Worm (Caenorhabditis elegans) whole organism, L2 larva: ENCODE measurements around the gene cebp-1.

Experiments used
- F13H6.1 ChIP-seq: sonication (generic microtip); optimal IDR thresholded peaks from 2 replicates; lab custom pipeline; 2016; ENCODE audit warnings: missing genetic modification characterization, missing compliant biosample characterization
- R02D3.7 ChIP-seq: fragments of 150-350 bp; optimal IDR thresholded peaks from 2 replicates; lab custom pipeline; 2014; ENCODE audit warnings: missing biosample characterization, missing genetic modification characterization
- Y55F3AM.14 ChIP-seq: fragments of 200-800 bp; sonication (Bioruptor generic); optimal IDR thresholded peaks from 2 replicates; lab custom pipeline; 2018; ENCODE audit warnings: mild to moderate bottlenecking, missing genetic modification characterization, missing compliant biosample characterization
- ZK546.5 ChIP-seq: sonication (generic microtip); optimal IDR thresholded peaks from 2 replicates; lab custom pipeline; 2017; ENCODE audit warnings: missing biosample characterization, missing genetic modification characterization
- blmp-1 ChIP-seq: sonication (generic microtip); optimal IDR thresholded peaks from 2 replicates; lab custom pipeline; 2017; ENCODE audit warnings: missing genetic modification characterization, mild to moderate bottlenecking, missing compliant biosample characterization, antibody characterized with exemption, moderate library complexity; ENCODE audit not compliant: insufficient read depth
- ceh-82 ChIP-seq: fragments of 150-350 bp; optimal IDR thresholded peaks from 2 replicates; lab custom pipeline; 2014; ENCODE audit warnings: missing biosample characterization, missing genetic modification characterization
- crh-2 ChIP-seq: sonication (generic microtip); optimal IDR thresholded peaks from 2 replicates; lab custom pipeline; 2017; ENCODE audit warnings: missing biosample characterization, missing genetic modification characterization
- dmd-4 ChIP-seq: sonication (generic microtip); optimal IDR thresholded peaks from 2 replicates; lab custom pipeline; 2017; ENCODE audit warnings: missing biosample characterization, missing genetic modification characterization
- egl-27 ChIP-seq: sonication (generic microtip); optimal IDR thresholded peaks from 3 replicates; lab custom pipeline; 2017; ENCODE audit warnings: missing biosample characterization, missing genetic modification reagents, missing genetic modification characterization
- elt-1 ChIP-seq: fragments of 150-350 bp; optimal IDR thresholded peaks from 2 replicates; lab custom pipeline; 2014; ENCODE audit warnings: missing biosample characterization, missing genetic modification characterization
- elt-3 ChIP-seq: sonication (generic microtip); optimal IDR thresholded peaks from 2 replicates; lab custom pipeline; 2017; ENCODE audit warnings: missing biosample characterization, missing genetic modification characterization
- fos-1 ChIP-seq: fragments of 150-350 bp; optimal IDR thresholded peaks from 2 replicates; lab custom pipeline; 2014; ENCODE audit warnings: missing biosample characterization, missing genetic modification characterization
- gmeb-1 ChIP-seq: fragments of 150-350 bp; optimal IDR thresholded peaks from 2 replicates; lab custom pipeline; 2014; ENCODE audit warnings: missing biosample characterization, missing genetic modification characterization
- lin-11 ChIP-seq: fragments of 150-350 bp; sonication (generic microtip); optimal IDR thresholded peaks from 2 replicates; lab custom pipeline; 2014; ENCODE audit warnings: missing biosample characterization, missing genetic modification characterization, inconsistent platforms, mixed read lengths
- lin-39 ChIP-seq: fragments of 150-350 bp; optimal IDR thresholded peaks from 2 replicates; lab custom pipeline; 2014; ENCODE audit warnings: missing biosample characterization, missing genetic modification reagents, missing genetic modification characterization
- lsy-2 ChIP-seq, 2 experiments: fragments of 150-350 bp in 1 of 2; sonication (generic microtip) in 1 of 2; optimal IDR thresholded peaks; 2 replicates each; lab custom pipeline; 2014 to 2017; ENCODE audit warnings: missing biosample characterization in 2 of 2, missing genetic modification characterization in 2 of 2
- mbf-1 ChIP-seq: sonication (generic microtip); optimal IDR thresholded peaks from 2 replicates; lab custom pipeline; 2017; ENCODE audit warnings: missing biosample characterization, missing genetic modification characterization
- mdl-1 ChIP-seq, 2 experiments: fragments of 150-350 bp in 1 of 2; sonication (generic microtip) in 1 of 2; optimal IDR thresholded peaks; 2 replicates each; lab custom pipeline; 2017; ENCODE audit warnings: missing biosample characterization in 2 of 2, missing genetic modification characterization in 2 of 2
- nhr-10 ChIP-seq: sonication (generic microtip); optimal IDR thresholded peaks from 2 replicates; lab custom pipeline; 2017; ENCODE audit warnings: missing biosample characterization, missing genetic modification characterization
- nhr-11 ChIP-seq: fragments of 150-350 bp; optimal IDR thresholded peaks from 2 replicates; lab custom pipeline; 2014; ENCODE audit warnings: missing biosample characterization, missing genetic modification characterization
- nhr-129 ChIP-seq: fragments of 150-350 bp; optimal IDR thresholded peaks from 2 replicates; lab custom pipeline; 2014; ENCODE audit warnings: missing biosample characterization, missing genetic modification characterization
- nhr-21 ChIP-seq: fragments of 150-350 bp; optimal IDR thresholded peaks from 2 replicates; lab custom pipeline; 2014; ENCODE audit warnings: missing biosample characterization, missing genetic modification characterization
- nhr-23 ChIP-seq: fragments of 150-350 bp; optimal IDR thresholded peaks from 2 replicates; lab custom pipeline; 2014; ENCODE audit warnings: missing biosample characterization, missing genetic modification reagents, missing genetic modification characterization
- nhr-237 ChIP-seq: fragments of 150-350 bp; optimal IDR thresholded peaks from 2 replicates; lab custom pipeline; 2014; ENCODE audit warnings: missing biosample characterization, missing genetic modification characterization
- nhr-25 ChIP-seq: fragments of 150-350 bp; sonication (generic microtip); optimal IDR thresholded peaks from 3 replicates; lab custom pipeline; 2014; ENCODE audit warnings: missing biosample characterization, missing genetic modification characterization
- nhr-77 ChIP-seq: fragments of 150-350 bp; optimal IDR thresholded peaks from 2 replicates; lab custom pipeline; 2014; ENCODE audit warnings: missing biosample characterization, missing genetic modification characterization
- sem-4 ChIP-seq: fragments of 150-350 bp; optimal IDR thresholded peaks from 2 replicates; lab custom pipeline; 2014; ENCODE audit warnings: missing biosample characterization, missing genetic modification reagents, missing genetic modification characterization
- skn-1 ChIP-seq: sonication (generic microtip); optimal IDR thresholded peaks from 2 replicates; lab custom pipeline; 2017; ENCODE audit warnings: missing biosample characterization, missing genetic modification characterization
- sma-3 ChIP-seq: sonication (generic microtip); optimal IDR thresholded peaks from 2 replicates; lab custom pipeline; 2016; ENCODE audit warnings: missing genetic modification reagents, missing genetic modification characterization, missing compliant biosample characterization
- sma-9 ChIP-seq, 2 experiments: fragments of 150-350 bp in 1 of 2; sonication (generic microtip) in 1 of 2; optimal IDR thresholded peaks; 2 replicates each; lab custom pipeline; 2014 to 2016; ENCODE audit warnings: missing genetic modification characterization in 2 of 2, mild to moderate bottlenecking in 1 of 2, missing biosample characterization in 1 of 2, missing compliant biosample characterization in 1 of 2, missing genetic modification reagents in 1 of 2, moderate library complexity in 1 of 2
- unc-39 ChIP-seq: fragments of 150-350 bp; optimal IDR thresholded peaks from 2 replicates; lab custom pipeline; 2014; ENCODE audit warnings: missing biosample characterization, missing genetic modification characterization
- unc-55 ChIP-seq: fragments of 150-350 bp; sonication (generic microtip); optimal IDR thresholded peaks from 3 replicates; lab custom pipeline; 2014; ENCODE audit warnings: missing biosample characterization, missing genetic modification reagents, missing genetic modification characterization
- unc-62 ChIP-seq: fragments of 150-350 bp; optimal IDR thresholded peaks from 2 replicates; lab custom pipeline; 2014; ENCODE audit warnings: missing biosample characterization, missing genetic modification reagents, missing genetic modification characterization
- zag-1 ChIP-seq: fragments of 150-350 bp; optimal IDR thresholded peaks from 2 replicates; lab custom pipeline; 2014; ENCODE audit warnings: missing biosample characterization, missing genetic modification characterization
- ztf-1 ChIP-seq: fragments of 200-800 bp; sonication (Bioruptor generic); conservative IDR thresholded peaks from 2 replicates; pipeline ENCODE4 v1.3.6; 2022; ENCODE audit warnings: missing genetic modification characterization, missing compliant biosample characterization
- ztf-11 ChIP-seq: sonication (generic microtip); optimal IDR thresholded peaks from 2 replicates; lab custom pipeline; 2017; ENCODE audit warnings: missing biosample characterization, missing genetic modification characterization

Gene cebp-1

ce11 chrX:1477932-1478331, 24.3 kb upstream of the cebp-1 start:
- TF ChIP-seq crh-2 (tag; lab: Kevin White, UChicago) (peak; percentile 82), sem-4 (tag; lab: Kevin White, UChicago) (no peak), lin-39 (tag; lab: Kevin White, UChicago) (no peak), nhr-25 (peak; percentile 43), sma-3 (GFP tag; lab: Kevin White, UChicago) (peak; percentile 66), sma-9 (GFP tag; optimal IDR thresholded peaks at IDR 0.05; lab: Kevin White, UChicago) (peak; percentile 96), sma-9 (tag; optimal IDR thresholded peaks at IDR 0.05; lab: Kevin White, UChicago) (no peak), mdl-1 (tag; optimal IDR thresholded peaks at IDR 0.05; lab: Kevin White, UChicago) (peak in 1 of 2 experiments; percentile 85), nhr-237 (tag; lab: Kevin White, UChicago) (no peak), F13H6.1 (tag; lab: Kevin White, UChicago) (peak; percentile 40), fos-1 (tag; lab: Kevin White, UChicago) (peak; percentile 76), nhr-21 (tag; lab: Kevin White, UChicago) (peak; percentile 80), gmeb-1 (tag; lab: Kevin White, UChicago) (peak; percentile 19), egl-27 (peak; percentile 69), lsy-2 (tag; optimal IDR thresholded peaks at IDR 0.05; lab: Kevin White, UChicago) (peak in 1 of 2 experiments; percentile 33)

ce11 chrX:1476005-1476404, 22.3 kb upstream of the cebp-1 start:
- TF ChIP-seq egl-27 (no peak), fos-1 (tag; lab: Kevin White, UChicago) (no peak), nhr-23 (tag; lab: Kevin White, UChicago) (no peak), nhr-10 (tag; lab: Kevin White, UChicago) (no peak), lin-11 (no peak), sma-3 (GFP tag; lab: Kevin White, UChicago) (no peak), nhr-11 (tag; lab: Kevin White, UChicago) (no peak), R02D3.7 (no peak), elt-1 (tag; lab: Kevin White, UChicago) (no peak), nhr-77 (tag; lab: Kevin White, UChicago) (no peak), nhr-21 (tag; lab: Kevin White, UChicago) (no peak), blmp-1 (no peak), mbf-1 (tag; lab: Kevin White, UChicago) (no peak), unc-55 (no peak), zag-1 (tag; lab: Kevin White, UChicago) (no peak), lsy-2 (tag; optimal IDR thresholded peaks at IDR 0.05; lab: Kevin White, UChicago) (no peak)
- TF ChIP-seq, all 48 proteins: peak for 0

DNA sequence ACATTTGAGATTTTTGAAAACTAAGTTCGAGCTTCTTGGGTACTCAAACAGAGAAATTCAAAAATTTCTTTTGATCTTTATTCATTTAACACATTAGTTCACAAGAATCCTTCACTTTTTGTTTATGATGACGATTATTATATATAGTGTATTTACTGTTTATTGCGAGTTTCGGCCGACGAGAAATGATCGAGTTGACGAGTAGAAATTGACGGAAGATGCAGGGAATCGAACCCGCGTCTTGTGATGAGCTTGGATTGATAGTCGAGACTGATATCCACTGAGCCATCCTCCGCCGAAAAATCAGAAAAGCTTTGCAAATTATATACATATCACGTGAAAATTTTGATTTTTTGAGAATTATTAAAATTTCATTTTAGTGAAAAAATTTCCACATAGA, 20.1 kb upstream of the cebp-1 start:
- TF ChIP-seq elt-1 (tag; lab: Kevin White, UChicago) (no peak), unc-39 (tag; lab: Kevin White, UChicago) (no peak), unc-55 (no peak), gmeb-1 (tag; lab: Kevin White, UChicago) (no peak), R02D3.7 (no peak), fos-1 (tag; lab: Kevin White, UChicago) (no peak), crh-2 (tag; lab: Kevin White, UChicago) (no peak)

- TF ChIP-seq lsy-2 (tag; optimal IDR thresholded peaks at IDR 0.05; lab: Kevin White, UChicago): no peak
- TF ChIP-seq nhr-25: no peak
- TF ChIP-seq nhr-237 (tag; lab: Kevin White, UChicago): no peak
- TF ChIP-seq unc-62 (GFP tag; lab: Kevin White, UChicago): no peak
- TF ChIP-seq ZK546.5 (tag; lab: Kevin White, UChicago): no peak
- TF ChIP-seq skn-1 (tag; lab: Kevin White, UChicago): no peak
- TF ChIP-seq dmd-4 (tag; lab: Kevin White, UChicago): no peak
- no peak for TF ChIP-seq unc-39 (tag; lab: Kevin White, UChicago)
- TF ChIP-seq ztf-11 (tag; lab: Kevin White, UChicago): no peak
- no peak for TF ChIP-seq ceh-82
- TF ChIP-seq sem-4 (tag; lab: Kevin White, UChicago): no peak
- no peak for TF ChIP-seq nhr-21 (tag; lab: Kevin White, UChicago)
- TF ChIP-seq nhr-11 (tag; lab: Kevin White, UChicago): no peak
- TF ChIP-seq egl-27: no peak
- TF ChIP-seq ztf-1 (GFP tag; lab: Robert Waterston, UW): no peak
- TF ChIP-seq elt-3 (tag; lab: Kevin White, UChicago): no peak
- TF ChIP-seq nhr-129: no peak
- TF ChIP-seq elt-1 (tag; lab: Kevin White, UChicago): no peak
- no peak for TF ChIP-seq Y55F3AM.14 (GFP tag; lab: Kevin White, UChicago)
- TF ChIP-seq lin-11: no peak
These were observed 19.2 kb upstream of the cebp-1 start, which contains the start of gene D1005.5 for ce11 chrX:1472880-1473279. D1005.5 (minus strand) TSS chrX:1472980.
